Fruit fly (Drosophila melanogaster) whole organism, prepupa: ENCODE measurements around the gene CG16989.

Experiments
- CG10631 ChIP-seq: fragments of 200-800 bp; sonication (Bioruptor generic); optimal IDR thresholded peaks from 2 replicates; lab custom pipeline; 2016; ENCODE audit warnings: missing biosample characterization, missing genetic modification characterization
- CG10669 ChIP-seq: fragments of 200-800 bp; sonication (Bioruptor generic); optimal IDR thresholded peaks from 3 replicates; lab custom pipeline; 2018; ENCODE audit warnings: missing biosample characterization, mild to moderate bottlenecking, missing genetic modification characterization, moderate library complexity
- CG11294 ChIP-seq: fragments of 200-800 bp; sonication (Bioruptor generic); IDR thresholded peaks from 2 replicates; pipeline ENCODE4 v1.3.6; 2022; ENCODE audit warnings: missing biosample characterization, missing genetic modification characterization
- CG11762 ChIP-seq: fragments of 200-800 bp; sonication (Bioruptor generic); optimal IDR thresholded peaks from 3 replicates; lab custom pipeline; 2016; ENCODE audit warnings: missing biosample characterization, missing genetic modification characterization; ENCODE audit not compliant: insufficient read depth
- CG11902 ChIP-seq: fragments of 200-800 bp; sonication (Bioruptor generic); optimal IDR thresholded peaks from 3 replicates; lab custom pipeline; 2016; ENCODE audit warnings: missing biosample characterization, missing genetic modification characterization
- CG15336 ChIP-seq: fragments of 200-800 bp; sonication (Bioruptor generic); IDR thresholded peaks from 2 replicates; pipeline ENCODE4 v1.3.6; 2022; ENCODE audit warnings: missing biosample characterization, missing genetic modification characterization
- CG1621 ChIP-seq: fragments of 200-800 bp; sonication (Bioruptor generic); optimal IDR thresholded peaks from 3 replicates; lab custom pipeline; 2018; ENCODE audit warnings: missing biosample characterization, mild to moderate bottlenecking, missing genetic modification characterization
- CG3032 ChIP-seq: fragments of 200-800 bp; optimal IDR thresholded peaks from 2 replicates; lab custom pipeline; 2019; ENCODE audit warnings: missing biosample characterization, mild to moderate bottlenecking, missing genetic modification characterization, moderate library complexity
- CG34406 ChIP-seq: fragments of 200-800 bp; sonication (Bioruptor generic); optimal IDR thresholded peaks from 3 replicates; lab custom pipeline; 2016; ENCODE audit warnings: missing biosample characterization, missing genetic modification characterization
- CG3919 ChIP-seq: fragments of 200-800 bp; sonication (Bioruptor generic); optimal IDR thresholded peaks from 3 replicates; lab custom pipeline; 2016; ENCODE audit warnings: missing biosample characterization, missing genetic modification characterization
- CG4318 ChIP-seq: fragments of 200-800 bp; sonication (Bioruptor generic); optimal IDR thresholded peaks from 3 replicates; lab custom pipeline; 2017; ENCODE audit warnings: missing biosample characterization, mild to moderate bottlenecking, missing genetic modification characterization
- CG6276 ChIP-seq: fragments of 200-800 bp; sonication (Bioruptor generic); optimal IDR thresholded peaks from 2 replicates; lab custom pipeline; 2017; ENCODE audit warnings: missing biosample characterization, mild to moderate bottlenecking, missing genetic modification characterization
- CG6854 ChIP-seq: fragments of 200-800 bp; sonication (Bioruptor generic); optimal IDR thresholded peaks from 2 replicates; lab custom pipeline; 2017; ENCODE audit warnings: missing biosample characterization, mild to moderate bottlenecking, missing genetic modification characterization
- CG7368 ChIP-seq: fragments of 200-800 bp; sonication (Bioruptor generic); optimal IDR thresholded peaks from 3 replicates; lab custom pipeline; 2016; ENCODE audit warnings: missing biosample characterization, missing genetic modification characterization
- CG8119 ChIP-seq: fragments of 200-800 bp; sonication (Bioruptor generic); IDR thresholded peaks from 3 replicates; pipeline ENCODE4 v1.3.6; 2022; ENCODE audit warnings: missing biosample characterization, missing genetic modification characterization
- CG8319 ChIP-seq: fragments of 200-800 bp; sonication (Bioruptor generic); optimal IDR thresholded peaks from 3 replicates; lab custom pipeline; 2016; ENCODE audit warnings: missing biosample characterization, missing genetic modification characterization
- CG8632 ChIP-seq: fragments of 200-800 bp; sonication (Bioruptor generic); optimal IDR thresholded peaks from 3 replicates; lab custom pipeline; 2016; ENCODE audit warnings: missing biosample characterization, missing genetic modification characterization
- CG9139 ChIP-seq: fragments of 200-800 bp; sonication (Bioruptor generic); optimal IDR thresholded peaks from 3 replicates; lab custom pipeline; 2017; ENCODE audit warnings: missing biosample characterization, mild to moderate bottlenecking, missing genetic modification characterization
- Eip75B ChIP-seq: fragments of 200-800 bp; sonication (Bioruptor generic); optimal IDR thresholded peaks from 3 replicates; lab custom pipeline; 2016; ENCODE audit warnings: missing biosample characterization, missing genetic modification characterization
- Eip78C ChIP-seq: fragments of 200-800 bp; sonication (Bioruptor generic); peaks from one replicate; lab custom pipeline; 2016; ENCODE audit warnings: missing biosample characterization, missing genetic modification characterization
- Eip93F ChIP-seq: fragments of 200-800 bp; sonication (Bioruptor generic); optimal IDR thresholded peaks from 2 replicates; lab custom pipeline; 2016; ENCODE audit warnings: missing biosample characterization, mild to moderate bottlenecking, missing genetic modification characterization
- Ets21C ChIP-seq: fragments of 200-800 bp; sonication (Bioruptor generic); optimal IDR thresholded peaks from 3 replicates; lab custom pipeline; 2016; ENCODE audit warnings: missing biosample characterization, missing genetic modification characterization
- Ets96B ChIP-seq: fragments of 200-800 bp; optimal IDR thresholded peaks from 2 replicates; lab custom pipeline; 2019; ENCODE audit warnings: missing biosample characterization, mild to moderate bottlenecking, missing genetic modification characterization, moderate library complexity
- Hr39 ChIP-seq: fragments of 200-800 bp; sonication (Bioruptor generic); optimal IDR thresholded peaks from 2 replicates; lab custom pipeline; 2016; ENCODE audit warnings: missing biosample characterization, missing genetic modification characterization
- Hr4 ChIP-seq: fragments of 200-800 bp; sonication (Bioruptor generic); optimal IDR thresholded peaks from 3 replicates; lab custom pipeline; 2016; ENCODE audit warnings: missing biosample characterization, missing genetic modification characterization
- Lpt ChIP-seq: fragments of 200-800 bp; sonication (Bioruptor generic); optimal IDR thresholded peaks from 3 replicates; lab custom pipeline; 2016; ENCODE audit warnings: missing biosample characterization, missing genetic modification characterization
- Met ChIP-seq: fragments of 200-800 bp; sonication (Bioruptor generic); optimal IDR thresholded peaks from 3 replicates; lab custom pipeline; 2016; ENCODE audit warnings: missing biosample characterization, missing genetic modification characterization
- Smox ChIP-seq: fragments of 200-800 bp; sonication (Bioruptor generic); optimal IDR thresholded peaks from 3 replicates; lab custom pipeline; 2016; ENCODE audit warnings: missing biosample characterization, missing genetic modification characterization
- Sox102F ChIP-seq: fragments of 200-800 bp; sonication (Bioruptor generic); optimal IDR thresholded peaks from 2 replicates; lab custom pipeline; 2016; ENCODE audit warnings: missing biosample characterization, mild to moderate bottlenecking, missing genetic modification characterization
- Sox14 ChIP-seq: fragments of 200-800 bp; sonication (Bioruptor generic); optimal IDR thresholded peaks from 3 replicates; lab custom pipeline; 2016; ENCODE audit warnings: missing biosample characterization, missing genetic modification characterization
- achi ChIP-seq: fragments of 200-800 bp; sonication (Bioruptor generic); optimal IDR thresholded peaks from 3 replicates; lab custom pipeline; 2016; ENCODE audit warnings: missing biosample characterization, missing genetic modification characterization
- acj6 ChIP-seq: fragments of 200-800 bp; sonication (Bioruptor generic); optimal IDR thresholded peaks from 3 replicates; lab custom pipeline; 2016; ENCODE audit warnings: missing biosample characterization, missing genetic modification characterization
- cyc ChIP-seq: fragments of 200-800 bp; sonication (Bioruptor generic); optimal IDR thresholded peaks from 3 replicates; lab custom pipeline; 2016; ENCODE audit warnings: missing biosample characterization, missing genetic modification characterization
- dac ChIP-seq: fragments of 200-800 bp; sonication (Bioruptor generic); optimal IDR thresholded peaks from 2 replicates; lab custom pipeline; 2017; ENCODE audit warnings: missing biosample characterization, mild to moderate bottlenecking, missing genetic modification characterization
- fd59A ChIP-seq: fragments of 200-800 bp; sonication (Bioruptor generic); optimal IDR thresholded peaks from 2 replicates; lab custom pipeline; 2017; ENCODE audit warnings: missing biosample characterization, mild to moderate bottlenecking, missing genetic modification characterization, missing genetic modification reagents
- fkh ChIP-seq: fragments of 200-800 bp; sonication (Bioruptor generic); optimal IDR thresholded peaks from 3 replicates; lab custom pipeline; 2017; ENCODE audit warnings: missing biosample characterization, mild to moderate bottlenecking, missing genetic modification characterization, moderate library complexity
- spab ChIP-seq: fragments of 200-800 bp; sonication (Bioruptor generic); optimal IDR thresholded peaks from 2 replicates; lab custom pipeline; 2017; ENCODE audit warnings: missing biosample characterization, mild to moderate bottlenecking, missing genetic modification characterization, missing genetic modification reagents
- svp ChIP-seq: fragments of 200-800 bp; sonication (Bioruptor generic); peaks from one replicate; lab custom pipeline; 2016; ENCODE audit warnings: missing biosample characterization, missing genetic modification characterization
- vri ChIP-seq: fragments of 200-800 bp; sonication (Bioruptor generic); optimal IDR thresholded peaks from 3 replicates; lab custom pipeline; 2016; ENCODE audit warnings: missing biosample characterization, mild to moderate bottlenecking, missing genetic modification characterization

The CG16989 gene

dm6 chrX:755642-756332, 37.2 kb upstream of the CG16989 start (continued):
- TF ChIP-seq Sox14 (GFP tag; lab: Kevin White, UChicago): peak; percentile 94
- peak; percentile 78 for TF ChIP-seq CG3032
- peak; percentile 97 for TF ChIP-seq Eip78C (GFP tag; lab: Kevin White, UChicago)
- TF ChIP-seq CG8119 (GFP tag; lab: Robert Waterston, UW): peak; percentile 92
- peak; percentile 93 for TF ChIP-seq svp (GFP tag; lab: Kevin White, UChicago)
- peak; percentile 91 for TF ChIP-seq CG15336 (GFP tag; lab: Robert Waterston, UW)
- peak; percentile 90 for TF ChIP-seq Eip75B (GFP tag; lab: Kevin White, UChicago)
- TF ChIP-seq CG10631 (GFP tag; lab: Kevin White, UChicago): peak; percentile 89
- TF ChIP-seq dac (GFP tag; lab: Kevin White, UChicago): peak; percentile 74
- TF ChIP-seq Sox102F (GFP tag; lab: Kevin White, UChicago): peak; percentile 85
- peak; percentile 82 for TF ChIP-seq acj6 (GFP tag; lab: Kevin White, UChicago)
- TF ChIP-seq achi (GFP tag; lab: Kevin White, UChicago): peak; percentile 82
- peak; percentile 78 for TF ChIP-seq CG8632 (GFP tag; lab: Kevin White, UChicago)
- TF ChIP-seq Smox (GFP tag; lab: Kevin White, UChicago): peak; percentile 77
- no peak for TF ChIP-seq CG6854 (GFP tag; lab: Kevin White, UChicago)
- peak; percentile 91 for TF ChIP-seq CG6276 (GFP tag; lab: Kevin White, UChicago)
- TF ChIP-seq CG34406 (GFP tag; lab: Kevin White, UChicago): peak; percentile 71
- TF ChIP-seq CG9139 (GFP tag; lab: Kevin White, UChicago): peak; percentile 66
- TF ChIP-seq Lpt (GFP tag; lab: Kevin White, UChicago): peak; percentile 88
- TF ChIP-seq CG1621: peak; percentile 79
- TF ChIP-seq Eip93F (GFP tag; lab: Kevin White, UChicago): no peak
- TF ChIP-seq CG3919 (GFP tag; lab: Kevin White, UChicago): peak; percentile 88
- TF ChIP-seq fd59A (GFP tag; lab: Kevin White, UChicago): peak; percentile 68
- TF ChIP-seq CG4318: peak; percentile 81
- TF ChIP-seq CG8319 (GFP tag; lab: Kevin White, UChicago): peak; percentile 48
- TF ChIP-seq Ets21C (GFP tag; lab: Kevin White, UChicago): peak; percentile 67
- TF ChIP-seq Met: peak; percentile 88
- peak; percentile 84 for TF ChIP-seq CG11762
- peak; percentile 71 for TF ChIP-seq spab (GFP tag; lab: Kevin White, UChicago)
- TF ChIP-seq Hr39 (GFP tag; lab: Kevin White, UChicago): peak; percentile 84
- peak; percentile 82 for TF ChIP-seq CG11294 (GFP tag; lab: Robert Waterston, UW)
- TF ChIP-seq Ets96B (tag; lab: Kevin White, UChicago): peak; percentile 83
- TF ChIP-seq cyc (GFP tag; lab: Kevin White, UChicago): peak; percentile 84
- TF ChIP-seq CG10669: peak; percentile 86
- peak; percentile 64 for TF ChIP-seq CG11902 (GFP tag; lab: Kevin White, UChicago)
- TF ChIP-seq Hr4 (GFP tag; lab: Kevin White, UChicago): peak; percentile 91
- TF ChIP-seq fkh (GFP tag; lab: Kevin White, UChicago): peak; percentile 52

DNA sequence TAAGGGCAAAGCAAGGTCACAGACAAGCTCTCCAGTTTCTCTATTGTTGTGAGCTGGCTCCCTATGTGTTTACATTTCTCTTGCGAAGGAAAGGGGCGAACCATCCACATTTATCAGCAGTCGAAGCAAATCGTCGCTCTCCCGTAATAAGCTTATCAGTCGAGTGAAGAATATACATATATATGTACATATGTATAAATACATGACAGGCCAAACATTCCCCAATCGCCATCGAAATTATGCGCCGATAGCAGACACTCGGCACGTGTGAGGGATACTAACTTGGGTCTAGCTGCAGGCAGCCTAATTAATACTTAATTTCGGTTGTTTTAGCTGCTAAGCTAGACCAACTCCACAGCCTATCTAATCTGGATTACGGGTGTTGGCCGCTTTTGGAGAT, 36.1 kb upstream of the CG16989 start:
- TF ChIP-seq CG7368 (no peak), svp (GFP tag; lab: Kevin White, UChicago) (peak; percentile 43), fkh (GFP tag; lab: Kevin White, UChicago) (peak; percentile 26), acj6 (GFP tag; lab: Kevin White, UChicago) (no peak), Eip93F (GFP tag; lab: Kevin White, UChicago) (peak; percentile 54), vri (peak; percentile 64)
